Worm (Caenorhabditis elegans): ENCODE measurements around the gene F10G2.10.

ce11 chrV:7357132-7357531, 35.1 kb downstream of the F10G2.10 start, which contains the start of gene C03G6.6:
- TF ChIP-seq tbx-37 (GFP tag; conservative IDR thresholded peaks at IDR 0.05): no peak
- no peak for TF ChIP-seq hmg-4 (GFP tag; optimal IDR thresholded peaks at IDR 0.05)
- TF ChIP-seq hmbx-1 (tag; optimal IDR thresholded peaks at IDR 0.05): no peak
- no peak for TF ChIP-seq ama-1 (optimal IDR thresholded peaks at IDR 0.05)
- no peak for TF ChIP-seq tra-4 (tag; optimal IDR thresholded peaks at IDR 0.05)
- no peak for TF ChIP-seq flt-1 (GFP tag; IDR thresholded peaks at IDR 0.05)
- TF ChIP-seq sea-1 (GFP tag; conservative IDR thresholded peaks at IDR 0.05): no peak
- no peak for TF ChIP-seq aly-1 (tag; optimal IDR thresholded peaks at IDR 0.05)
- no peak for TF ChIP-seq ceh-36 (tag; optimal IDR thresholded peaks at IDR 0.05)
- no peak for TF ChIP-seq B0310.2 (tag; optimal IDR thresholded peaks at IDR 0.05)
- TF ChIP-seq tbx-11 (GFP tag; IDR thresholded peaks at IDR 0.05): no peak
- TF ChIP-seq F13C5.2 (tag; optimal IDR thresholded peaks at IDR 0.05): no peak
